Worm (Caenorhabditis elegans): ENCODE results near the gene Y14H12B.2.

DNA sequence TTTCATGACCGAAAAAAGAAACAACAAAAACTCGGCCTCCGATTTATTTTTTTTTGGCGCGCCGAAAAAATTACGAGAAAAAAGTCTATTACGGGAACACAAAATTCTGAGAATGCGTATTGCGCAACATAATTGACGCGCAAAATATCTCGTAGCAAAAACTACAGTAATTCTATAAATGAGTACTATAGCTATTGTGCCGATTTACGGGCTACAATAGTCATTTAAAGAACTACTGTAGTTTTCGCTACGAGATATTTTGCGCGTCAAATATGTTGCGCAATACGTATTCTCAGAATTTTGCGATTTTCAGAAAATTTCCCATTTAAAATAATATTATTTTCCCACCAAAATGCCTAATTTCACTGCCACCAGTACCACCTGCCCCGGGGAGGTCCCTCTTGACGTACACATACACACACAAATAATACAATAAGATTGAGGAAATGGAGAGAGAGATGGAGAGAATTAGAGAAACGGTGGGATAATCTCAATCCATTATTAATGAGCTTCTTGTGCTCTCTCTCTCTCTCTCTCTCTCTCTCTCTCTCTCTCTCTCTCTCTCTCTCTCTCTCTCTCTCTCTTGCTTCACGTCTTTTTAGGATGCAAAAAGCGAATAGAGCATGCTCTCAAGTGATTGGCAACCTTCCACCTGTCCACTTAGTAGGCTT lies 26.0 kb upstream of the Y14H12B.2 start:
- TF ChIP-seq dpl-1 (GFP tag; optimal IDR thresholded peaks at IDR 0.05) (no peak), daf-8 (GFP tag; IDR thresholded peaks at IDR 0.05) (no peak), R02D3.7 (tag; optimal IDR thresholded peaks at IDR 0.05) (no peak), F44E2.7 (GFP tag; IDR thresholded peaks at IDR 0.05) (no peak), pha-4 (GFP tag; IDR thresholded peaks at IDR 0.05) (no peak), pha-4 (tag; optimal IDR thresholded peaks at IDR 0.05) (no peak)
